Fruit fly (Drosophila melanogaster): Measurements from ENCODE around the gene CG15478.

Gene CG15478

dm6 chrX:7696711-7697654, 20.7 kb downstream of the CG15478 start (continued):
- TF ChIP-seq Optix (GFP tag; IDR thresholded peaks at IDR 0.05) (peak; percentile 48; the same call in 2 of the 3 replicates), Ets97D (GFP tag; optimal IDR thresholded peaks at IDR 0.05) (peak; percentile 51), CG10654 (GFP tag; optimal IDR thresholded peaks at IDR 0.05) (peak; percentile 74), hbn (GFP tag; IDR thresholded peaks at IDR 0.05; ENCODE audit: partially characterized antibody) (no peak), CG7357 (GFP tag; IDR thresholded peaks at IDR 0.05) (peak; percentile 83), CG9609 (GFP tag; optimal IDR thresholded peaks at IDR 0.05) (peak; percentile 81), Meics (GFP tag; optimal IDR thresholded peaks at IDR 0.05) (peak; percentile 96), caup (GFP tag; optimal IDR thresholded peaks at IDR 0.05; ENCODE audit: severe bottlenecking) (peak; percentile 95), CG1233 (GFP tag; optimal IDR thresholded peaks at IDR 0.05) (peak; percentile 90), zfh2 (GFP tag; optimal IDR thresholded peaks at IDR 0.05) (peak; percentile 90), CG13624 (GFP tag; optimal IDR thresholded peaks at IDR 0.05) (peak; percentile 93), ewg (GFP tag; optimal IDR thresholded peaks at IDR 0.05) (peak; percentile 74), fu2 (GFP tag; optimal IDR thresholded peaks at IDR 0.05) (peak; percentile 87), Adf1 (GFP tag; IDR thresholded peaks at IDR 0.05) (peak; percentile 80), CG9797 (GFP tag; optimal IDR thresholded peaks at IDR 0.05) (no peak), Mes4 (GFP tag; optimal IDR thresholded peaks at IDR 0.05) (peak; percentile 63), CG30403 (GFP tag; optimal IDR thresholded peaks at IDR 0.05) (peak; percentile 93), CG14710 (tag; optimal IDR thresholded peaks at IDR 0.05) (peak; percentile 27), Dfd (GFP tag; optimal IDR thresholded peaks at IDR 0.05) (peak in 1 of 2 experiments; percentile 80), Sry-δ (GFP tag; optimal IDR thresholded peaks at IDR 0.05) (peak; percentile 47), Mrtf (GFP tag; IDR thresholded peaks at IDR 0.05) (peak; percentile 88), CG8290 (GFP tag; optimal IDR thresholded peaks at IDR 0.05) (no peak), CG8290 (tag; optimal IDR thresholded peaks at IDR 0.05) (peak in 1 of 2 experiments; percentile 91), pnt (GFP tag; optimal IDR thresholded peaks at IDR 0.05) (peak; percentile 68), Hr78 (GFP tag; optimal IDR thresholded peaks at IDR 0.05) (peak in 1 of 2 experiments; percentile 59), Kr (GFP tag; optimal IDR thresholded peaks at IDR 0.05) (no peak), CG5180 (GFP tag; optimal IDR thresholded peaks at IDR 0.05) (peak; percentile 79), psq (GFP tag; optimal IDR thresholded peaks at IDR 0.05) (peak; percentile 60), az2 (GFP tag; optimal IDR thresholded peaks at IDR 0.05) (peak; percentile 81), CG8388 (GFP tag; optimal IDR thresholded peaks at IDR 0.05) (peak; percentile 62), Dref (GFP tag; IDR thresholded peaks at IDR 0.05) (no peak), CG12236 (GFP tag; optimal IDR thresholded peaks at IDR 0.05) (peak; percentile 53), lov (optimal IDR thresholded peaks at IDR 0.05) (no peak), lov (GFP tag; IDR thresholded peaks at IDR 0.05) (no peak), CG8359 (GFP tag; optimal IDR thresholded peaks at IDR 0.05; ENCODE audit: borderline replicate concordance) (peak; percentile 58), eyg (GFP tag; optimal IDR thresholded peaks at IDR 0.05) (peak; percentile 55), CG12391 (tag; optimal IDR thresholded peaks at IDR 0.05) (peak; percentile 88), Myb (GFP tag; optimal IDR thresholded peaks at IDR 0.05) (peak; percentile 71), CG16863 (GFP tag; optimal IDR thresholded peaks at IDR 0.05) (peak; percentile 74), CG2875 (GFP tag; optimal IDR thresholded peaks at IDR 0.05) (peak; percentile 70), bigmax (GFP tag; optimal IDR thresholded peaks at IDR 0.05) (peak; percentile 8), lbe (GFP tag; optimal IDR thresholded peaks at IDR 0.05) (peak; percentile 95), CG33557 (GFP tag; optimal IDR thresholded peaks at IDR 0.05) (peak; percentile 43), CG8089 (GFP tag; optimal IDR thresholded peaks at IDR 0.05) (peak; percentile 27), mirr (GFP tag; optimal IDR thresholded peaks at IDR 0.05) (peak; percentile 91), H2.0 (GFP tag; IDR thresholded peaks at IDR 0.05) (peak; percentile 85), D (optimal IDR thresholded peaks at IDR 0.05) (no peak), D (GFP tag; optimal IDR thresholded peaks at IDR 0.05) (peak; percentile 66), CG4328 (GFP tag; optimal IDR thresholded peaks at IDR 0.05) (peak; percentile 91)

Data from whole organism, embryonic.